Fruit fly (Drosophila melanogaster) whole organism, embryonic: ENCODE results near the gene Cp7Fa.
A peak's percentile ranks its signal among the peaks of the same experiment; 100 is the strongest.

ENCODE experiments used
- Abd-B ChIP-seq: fragments of 200-800 bp; sonication (Bioruptor generic); optimal IDR thresholded peaks from 2 replicates; lab custom pipeline; 2018; ENCODE audit warnings: missing biosample characterization, mild to moderate bottlenecking, missing genetic modification characterization, moderate library complexity
- Blimp-1 ChIP-seq: fragments of 200-800 bp; sonication (Bioruptor generic); optimal IDR thresholded peaks from 3 replicates; lab custom pipeline; 2018; ENCODE audit warnings: missing biosample characterization, missing genetic modification characterization, mild to moderate bottlenecking, moderate library complexity, missing genetic modification reagents
- CG11398 ChIP-seq: fragments of 200-800 bp; sonication (Bioruptor generic); optimal IDR thresholded peaks from 2 replicates; lab custom pipeline; 2016; ENCODE audit warnings: missing biosample characterization, missing genetic modification characterization
- CG11696 ChIP-seq: fragments of 200-800 bp; sonication (Bioruptor generic); IDR thresholded peaks from 2 replicates; pipeline ENCODE4 v1.3.6; 2022; ENCODE audit warnings: missing biosample characterization, missing genetic modification characterization
- CG12299 ChIP-seq: fragments of 200-800 bp; sonication (Bioruptor generic); optimal IDR thresholded peaks from 2 replicates; lab custom pipeline; 2018; ENCODE audit warnings: missing biosample characterization, mild to moderate bottlenecking, missing genetic modification characterization
- CG12659 ChIP-seq: fragments of 200-800 bp; sonication (Bioruptor generic); optimal IDR thresholded peaks from 3 replicates; lab custom pipeline; 2017; ENCODE audit warnings: mild to moderate bottlenecking, missing biosample characterization, missing genetic modification reagents, missing genetic modification characterization
- CG13287 ChIP-seq: fragments of 200-800 bp; sonication (Bioruptor generic); IDR thresholded peaks from 2 replicates; pipeline ENCODE4 v1.3.6; 2022; ENCODE audit warnings: missing biosample characterization, missing genetic modification characterization; ENCODE audit not compliant: partially characterized antibody
- CG15479 ChIP-seq: fragments of 200-800 bp; sonication (Bioruptor generic); optimal IDR thresholded peaks from 3 replicates; lab custom pipeline; 2019; ENCODE audit warnings: missing biosample characterization, mild to moderate bottlenecking, missing genetic modification characterization, moderate library complexity
- CG1603 ChIP-seq: fragments of 200-800 bp; sonication (Bioruptor generic); optimal IDR thresholded peaks from 2 replicates; lab custom pipeline; 2019; ENCODE audit warnings: missing biosample characterization, mild to moderate bottlenecking, missing genetic modification characterization, moderate library complexity
- CG17802 ChIP-seq: fragments of 200-800 bp; sonication (Bioruptor generic); optimal IDR thresholded peaks from 2 replicates; lab custom pipeline; 2018; ENCODE audit warnings: missing biosample characterization, mild to moderate bottlenecking, missing genetic modification characterization, moderate library complexity
- CG18262 ChIP-seq: fragments of 200-800 bp; optimal IDR thresholded peaks from 3 replicates; lab custom pipeline; 2019; ENCODE audit warnings: missing biosample characterization, mild to moderate bottlenecking, missing genetic modification characterization, moderate library complexity
- CG2129 ChIP-seq: fragments of 200-800 bp; sonication (Bioruptor generic); IDR thresholded peaks from 2 replicates; pipeline ENCODE4 v1.3.6; 2022; ENCODE audit warnings: missing biosample characterization, missing genetic modification characterization; ENCODE audit not compliant: partially characterized antibody
- CG34224 ChIP-seq: fragments of 200-800 bp; sonication (Bioruptor generic); IDR thresholded peaks from 3 replicates; pipeline ENCODE4 v1.3.6; 2022; ENCODE audit warnings: missing biosample characterization, missing genetic modification characterization; ENCODE audit not compliant: partially characterized antibody
- CG4282 ChIP-seq: fragments of 200-800 bp; sonication (Bioruptor generic); optimal IDR thresholded peaks from 2 replicates; lab custom pipeline; 2016; ENCODE audit warnings: missing biosample characterization, missing genetic modification characterization
- CG7786 ChIP-seq: fragments of 200-800 bp; sonication (Bioruptor generic); optimal IDR thresholded peaks from 2 replicates; lab custom pipeline; 2016; ENCODE audit warnings: missing biosample characterization, missing genetic modification characterization
- CG8765 ChIP-seq: fragments of 200-800 bp; sonication (Bioruptor generic); IDR thresholded peaks from 2 replicates; pipeline ENCODE4 v1.3.6; 2022; ENCODE audit warnings: missing biosample characterization, missing genetic modification characterization
- Doc3 ChIP-seq: fragments of 200-800 bp; sonication (Bioruptor generic); IDR thresholded peaks from 3 replicates; pipeline ENCODE4 v1.3.6; 2022; ENCODE audit warnings: missing biosample characterization, missing genetic modification characterization; ENCODE audit not compliant: partially characterized antibody
- HLH4C ChIP-seq: fragments of 200-800 bp; sonication (Bioruptor generic); IDR thresholded peaks from 3 replicates; pipeline ENCODE4 v1.3.6; 2022; ENCODE audit warnings: missing biosample characterization, missing genetic modification characterization; ENCODE audit not compliant: partially characterized antibody
- Jarid2 ChIP-seq: fragments of 200-800 bp; sonication (Bioruptor generic); optimal IDR thresholded peaks from 3 replicates; lab custom pipeline; 2017; ENCODE audit warnings: mild to moderate bottlenecking, missing biosample characterization, missing genetic modification reagents, missing genetic modification characterization
- MBD-R2 ChIP-seq: fragments of 200-800 bp; sonication (Bioruptor generic); IDR thresholded peaks from 2 replicates; pipeline ENCODE4 v1.3.6; 2022; ENCODE audit warnings: missing biosample characterization, missing genetic modification characterization
- Myb ChIP-seq: fragments of 200-800 bp; sonication (Bioruptor generic); optimal IDR thresholded peaks from 2 replicates; lab custom pipeline; 2016; ENCODE audit warnings: missing biosample characterization, missing genetic modification characterization
- NK7.1 ChIP-seq: fragments of 200-800 bp; sonication (Bioruptor generic); optimal IDR thresholded peaks from 3 replicates; lab custom pipeline; 2016; ENCODE audit warnings: missing biosample characterization, missing genetic modification characterization
- Opbp ChIP-seq: fragments of 200-800 bp; sonication (Bioruptor generic); IDR thresholded peaks from 3 replicates; pipeline ENCODE4 v1.3.6; 2022; ENCODE audit warnings: missing biosample characterization, missing genetic modification characterization; ENCODE audit not compliant: partially characterized antibody
- Stat92E ChIP-seq, 3 experiments: fragments of >200 bp in 2 of 3; fragments of 200-800 bp in 1 of 3; sonication (Bioruptor generic) in 1 of 3; optimal IDR thresholded peaks; 2 replicates each; lab custom pipeline; 2017 to 2019; ENCODE audit warnings: missing biosample characterization in 3 of 3, missing genetic modification characterization in 3 of 3, mild to moderate bottlenecking in 1 of 3, moderate library complexity in 1 of 3
- ase ChIP-seq: fragments of 200-800 bp; sonication (Bioruptor generic); IDR thresholded peaks from 3 replicates; pipeline ENCODE4 v1.3.6; 2022; ENCODE audit warnings: missing biosample characterization, missing genetic modification characterization
- btn ChIP-seq: fragments of 200-800 bp; sonication (Bioruptor generic); optimal IDR thresholded peaks from 2 replicates; lab custom pipeline; 2016; ENCODE audit warnings: missing biosample characterization, missing genetic modification characterization
- cg ChIP-seq: fragments of 200-800 bp; sonication (Bioruptor generic); optimal IDR thresholded peaks from 3 replicates; lab custom pipeline; 2019; ENCODE audit warnings: missing biosample characterization, mild to moderate bottlenecking, missing genetic modification characterization, moderate library complexity
- chm ChIP-seq: fragments of 200-800 bp; sonication (Bioruptor generic); IDR thresholded peaks from 2 replicates; pipeline ENCODE4 v1.3.6; 2022; ENCODE audit warnings: missing biosample characterization, missing genetic modification characterization
- da ChIP-seq: fragments of 200-800 bp; sonication (Bioruptor generic); optimal IDR thresholded peaks from 2 replicates; lab custom pipeline; 2016; ENCODE audit warnings: missing biosample characterization, missing genetic modification characterization
- dan ChIP-seq: fragments of 200-800 bp; sonication (Bioruptor generic); IDR thresholded peaks from 2 replicates; pipeline ENCODE4 v1.3.6; 2022; ENCODE audit warnings: missing biosample characterization, missing genetic modification characterization
- ewg ChIP-seq: fragments of 200-800 bp; sonication (Bioruptor generic); optimal IDR thresholded peaks from 3 replicates; lab custom pipeline; 2017; ENCODE audit warnings: mild to moderate bottlenecking, missing biosample characterization, missing genetic modification reagents, missing genetic modification characterization
- gce ChIP-seq: fragments of 200-800 bp; sonication (Bioruptor generic); IDR thresholded peaks from 3 replicates; pipeline ENCODE4 v1.3.6; 2022; ENCODE audit warnings: missing biosample characterization, missing genetic modification characterization
- grau ChIP-seq: fragments of 200-800 bp; optimal IDR thresholded peaks from 3 replicates; lab custom pipeline; 2019; ENCODE audit warnings: missing biosample characterization, mild to moderate bottlenecking, missing genetic modification characterization, moderate library complexity
- hkb ChIP-seq, 2 experiments: fragments of 200-800 bp in 1 of 2; fragments of >200 bp in 1 of 2; sonication (Bioruptor generic) in 1 of 2; IDR thresholded peaks in 1 of 2; optimal IDR thresholded peaks in 1 of 2; 2 replicates each; pipeline versions ENCODE4 v1.3.6 to Lab custom; 2017 to 2022; ENCODE audit warnings: missing biosample characterization in 1 of 2, missing genetic modification characterization in 1 of 2
- kay ChIP-seq: fragments of 200-800 bp; sonication (Bioruptor generic); optimal IDR thresholded peaks from 2 replicates; lab custom pipeline; 2016; ENCODE audit warnings: missing biosample characterization, missing genetic modification characterization
- klu ChIP-seq: fragments of 200-800 bp; sonication (Bioruptor generic); IDR thresholded peaks from 2 replicates; pipeline ENCODE4 v1.3.6; 2022; ENCODE audit warnings: missing biosample characterization, missing genetic modification characterization
- kni ChIP-seq: fragments of 200-800 bp; sonication (Bioruptor generic); optimal IDR thresholded peaks from 3 replicates; lab custom pipeline; 2017; ENCODE audit warnings: mild to moderate bottlenecking, missing biosample characterization, missing genetic modification reagents, missing genetic modification characterization
- lola ChIP-seq, 3 experiments: fragments of >200 bp in 2 of 3; fragments of 200-800 bp in 1 of 3; sonication (Bioruptor generic) in 1 of 3; optimal IDR thresholded peaks; 2 replicates each; lab custom pipeline; 2017 to 2019; ENCODE audit warnings: missing biosample characterization in 3 of 3, missing genetic modification characterization in 3 of 3, mild to moderate bottlenecking in 1 of 3, moderate library complexity in 1 of 3
- oc ChIP-seq: fragments of 200-800 bp; sonication (Bioruptor generic); optimal IDR thresholded peaks from 2 replicates; lab custom pipeline; 2018; ENCODE audit warnings: missing biosample characterization, mild to moderate bottlenecking, missing genetic modification characterization, moderate library complexity
- pita ChIP-seq: fragments of 200-800 bp; sonication (Bioruptor generic); optimal IDR thresholded peaks from 2 replicates; lab custom pipeline; 2017; ENCODE audit warnings: missing biosample characterization, mild to moderate bottlenecking, missing genetic modification characterization
- prd ChIP-seq, 3 experiments: fragments of >200 bp in 2 of 3; fragments of 200-800 bp in 1 of 3; sonication (Bioruptor generic) in 1 of 3; optimal IDR thresholded peaks in 2 of 3; IDR thresholded peaks in 1 of 3; 2 replicates in 2 of 3; 3 replicates in 1 of 3; pipeline versions ENCODE4 v1.3.6 to Lab custom; 2017 to 2022; ENCODE audit warnings: missing biosample characterization in 1 of 3, missing genetic modification characterization in 1 of 3
- psq ChIP-seq: fragments of 200-800 bp; sonication (Bioruptor generic); optimal IDR thresholded peaks from 2 replicates; lab custom pipeline; 2017; ENCODE audit warnings: missing biosample characterization, missing genetic modification characterization
- rib ChIP-seq: fragments of 200-800 bp; sonication (Bioruptor generic); IDR thresholded peaks from 2 replicates; pipeline ENCODE4 v1.3.6; 2022; ENCODE audit warnings: missing biosample characterization, missing genetic modification characterization
- salm ChIP-seq: fragments of 200-800 bp; sonication (Bioruptor generic); optimal IDR thresholded peaks from 2 replicates; lab custom pipeline; 2018; ENCODE audit warnings: missing biosample characterization, mild to moderate bottlenecking, missing genetic modification characterization
- stwl ChIP-seq: fragments of 200-800 bp; sonication (Bioruptor generic); optimal IDR thresholded peaks from 3 replicates; lab custom pipeline; 2018; ENCODE audit warnings: missing biosample characterization, mild to moderate bottlenecking, missing genetic modification characterization, moderate library complexity
- zen ChIP-seq: fragments of 200-800 bp; sonication (Bioruptor generic); optimal IDR thresholded peaks from 3 replicates; lab custom pipeline; 2018; ENCODE audit warnings: missing biosample characterization, mild to moderate bottlenecking, missing genetic modification characterization, moderate library complexity

Cp7Fa gene

DNA sequence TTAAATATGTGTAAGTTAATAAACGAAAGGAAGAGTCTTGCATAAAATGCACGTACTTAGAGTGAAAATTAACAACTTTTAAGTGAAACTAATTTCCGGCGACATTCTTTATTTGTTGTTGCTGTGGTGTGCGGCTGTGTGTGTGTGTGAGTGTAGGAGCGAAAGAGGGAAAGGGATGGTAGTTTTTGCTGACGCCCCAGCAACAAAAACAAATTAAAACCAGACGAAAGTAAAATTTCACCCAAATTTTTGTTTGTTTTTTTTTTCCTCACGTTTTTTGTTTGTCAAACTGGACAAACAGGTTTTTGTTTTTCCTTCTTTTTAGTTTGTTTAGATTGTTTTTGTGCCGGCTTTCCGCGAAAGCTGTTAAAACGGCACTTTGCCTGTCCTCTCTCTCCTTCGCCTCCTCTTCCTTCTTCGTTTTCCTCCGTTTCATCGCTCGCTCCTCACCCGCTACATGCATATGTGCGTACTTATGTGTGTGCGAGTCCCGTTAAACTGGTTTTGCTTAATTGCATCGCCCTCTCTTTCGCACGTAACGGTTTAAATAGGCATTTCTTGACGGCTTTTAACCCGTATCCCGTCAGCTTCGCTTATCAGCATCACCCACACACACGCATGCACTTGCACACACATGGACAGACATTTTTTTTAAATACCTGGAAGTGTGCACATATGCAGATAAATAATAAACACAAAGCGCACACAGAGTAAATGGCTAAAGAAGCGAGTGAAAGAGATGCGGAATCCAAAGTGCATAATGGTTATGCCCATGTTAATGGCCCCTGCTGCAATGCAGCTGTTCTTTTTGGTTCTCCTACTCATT is 33.2 kb upstream of the Cp7Fa start, which contains the start of gene Miga (continued):
- no peak for TF ChIP-seq klu (GFP tag; lab: Robert Waterston, UW)
- TF ChIP-seq salm, result no peak
- no peak for TF ChIP-seq CG17802 (tag; lab: Kevin White, UChicago)
- TF ChIP-seq CG18262 (tag; lab: Kevin White, UChicago), result no peak
- TF ChIP-seq oc (tag; lab: Kevin White, UChicago), result peak; percentile 46
- no peak for TF ChIP-seq CG4282 (GFP tag; lab: Kevin White, UChicago)
- peak; percentile 84 for TF ChIP-seq zen (tag; lab: Kevin White, UChicago)
- no peak for TF ChIP-seq CG12299 (tag; lab: Kevin White, UChicago)
- no peak for TF ChIP-seq dan (GFP tag; lab: Robert Waterston, UW)
- TF ChIP-seq kay (GFP tag; lab: Kevin White, UChicago), result no peak
- no peak for TF ChIP-seq lola (GFP tag; optimal IDR thresholded peaks at IDR 0.05; lab: Kevin White, UChicago)
- TF ChIP-seq Blimp-1 (GFP tag; lab: Kevin White, UChicago), result peak; percentile 91
- TF ChIP-seq CG8765 (GFP tag; lab: Robert Waterston, UW), result no peak
- peak; percentile 90 for TF ChIP-seq CG15479 (GFP tag; lab: Kevin White, UChicago)
- TF ChIP-seq pita (GFP tag; lab: Kevin White, UChicago), result no peak
- TF ChIP-seq rib (GFP tag; lab: Robert Waterston, UW), result peak; percentile 42; the same call in 1 of the 2 replicates
- TF ChIP-seq cg (GFP tag; lab: Kevin White, UChicago), result peak; percentile 75
- no peak for TF ChIP-seq btn
- TF ChIP-seq CG34224 (GFP tag; lab: Robert Waterston, UW), result no peak
- no peak for TF ChIP-seq Doc3 (GFP tag; lab: Robert Waterston, UW)
- TF ChIP-seq Abd-B (GFP tag; lab: Kevin White, UChicago), result no peak
- TF ChIP-seq CG12659 (GFP tag; lab: Kevin White, UChicago), result no peak
- TF ChIP-seq grau (tag; lab: Kevin White, UChicago), result no peak
- no peak for TF ChIP-seq NK7.1 (GFP tag; lab: Kevin White, UChicago)
- TF ChIP-seq psq (GFP tag; lab: Kevin White, UChicago), result peak; percentile 80
- TF ChIP-seq Opbp (GFP tag; lab: Robert Waterston, UW), result peak; percentile 32; the same call in 1 of the 3 replicates

- TF ChIP-seq MBD-R2 (peak; percentile 61), ase (GFP tag; lab: Robert Waterston, UW) (no peak), Stat92E (GFP tag; optimal IDR thresholded peaks at IDR 0.05; lab: Kevin White, UChicago) (peak in 1 of 3 experiments; percentile 3), stwl (tag; lab: Kevin White, UChicago) (peak; percentile 5), CG13287 (no peak), prd (optimal IDR thresholded peaks at IDR 0.05; lab: Kevin White, UChicago) (no peak), prd (GFP tag; IDR thresholded peaks at IDR 0.05; lab: Robert Waterston, UW) (no peak), da (GFP tag; lab: Kevin White, UChicago) (no peak), Myb (GFP tag; lab: Kevin White, UChicago) (peak; percentile 25), dan (GFP tag; lab: Robert Waterston, UW) (no peak), Jarid2 (GFP tag; lab: Kevin White, UChicago) (no peak), CG11696 (GFP tag; lab: Robert Waterston, UW) (no peak), hkb (optimal IDR thresholded peaks at IDR 0.05; lab: Kevin White, UChicago) (peak; percentile 21), hkb (GFP tag; IDR thresholded peaks at IDR 0.05; lab: Robert Waterston, UW) (no peak), gce (GFP tag; lab: Robert Waterston, UW) (no peak), ewg (GFP tag; lab: Kevin White, UChicago) (no peak), chm (GFP tag; lab: Robert Waterston, UW) (no peak), kni (GFP tag; lab: Kevin White, UChicago) (no peak), pita (GFP tag; lab: Kevin White, UChicago) (no peak), CG2129 (GFP tag; lab: Robert Waterston, UW) (no peak), CG7786 (no peak), CG1603 (tag; lab: Kevin White, UChicago) (peak; percentile 7), CG11398 (GFP tag; lab: Kevin White, UChicago) (no peak), HLH4C (GFP tag; lab: Robert Waterston, UW) (no peak)
These were observed 28.5 kb upstream of the Cp7Fa start, which contains the start of gene CG12123 for dm6 chrX:8442161-8442560. Gene CG12123 (minus strand): TSS chrX:8442348.
